Fruit fly (Drosophila melanogaster) S2 (cell line): ENCODE results near the gene BckdhA.

Experiments used
- CG8478 ChIP-seq: fragments of >200 bp; optimal IDR thresholded peaks from 2 replicates; lab custom pipeline; 2018
- CTCF ChIP-seq, 2 experiments: fragments of >200 bp; optimal IDR thresholded peaks; 2 replicates each; lab custom pipeline; 2018

DNA sequence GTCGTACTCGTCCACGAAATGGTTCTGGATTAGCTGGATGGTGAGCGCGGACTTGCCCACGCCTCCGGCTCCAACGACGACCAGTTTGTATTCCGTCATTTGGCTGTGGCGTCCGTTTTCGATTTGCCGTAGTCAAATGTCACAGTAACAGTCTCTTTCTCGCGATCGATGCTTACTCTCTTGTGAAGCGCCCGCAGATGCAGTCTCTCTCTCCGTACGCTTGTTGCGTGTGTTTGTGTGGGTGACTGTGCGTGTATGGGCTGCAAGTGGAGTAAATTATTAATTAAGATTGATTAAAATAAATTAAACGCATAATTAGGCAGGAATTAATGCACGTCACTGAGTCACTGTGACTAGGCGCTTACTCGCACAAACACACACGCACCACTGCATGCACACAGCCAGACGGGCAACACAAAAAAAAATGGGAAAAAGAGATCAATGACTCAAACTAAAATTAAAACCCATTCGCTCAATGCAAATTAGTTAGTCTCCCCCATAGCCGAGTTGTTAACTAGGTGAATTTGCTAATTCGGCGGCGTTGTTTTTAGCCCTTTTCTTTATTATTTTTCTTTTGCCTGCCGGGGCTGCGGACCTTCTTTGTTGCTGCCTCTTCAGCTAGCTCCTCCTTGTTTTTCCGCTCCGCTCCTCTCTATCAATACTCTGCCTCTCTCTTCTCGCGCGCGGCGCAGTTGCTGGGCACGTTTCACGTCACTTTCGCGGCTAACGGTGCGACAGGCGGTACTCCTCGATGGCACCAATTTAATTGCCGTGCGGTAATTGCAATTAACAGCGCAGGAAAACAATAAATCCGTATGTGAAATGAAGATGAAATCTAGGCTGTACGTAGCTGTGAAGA, 43.2 kb upstream of the BckdhA start:
- TF ChIP-seq CTCF (optimal IDR thresholded peaks at IDR 0.05; lab: Kevin White, UChicago), result no peak
- TF ChIP-seq CG8478, result no peak
